Worm (Caenorhabditis elegans) whole organism, L1 larva: Measurements from ENCODE around the gene cyp-13A1.

Experiments
- Y116A8C.19 ChIP-seq: sonication (generic microtip); optimal IDR thresholded peaks from 2 replicates; lab custom pipeline; 2016; ENCODE audit warnings: missing compliant biosample characterization, missing genetic modification characterization, borderline replicate concordance
- aha-1 ChIP-seq: fragments of 150-350 bp; optimal IDR thresholded peaks from 2 replicates; lab custom pipeline; 2014; ENCODE audit warnings: missing biosample characterization, missing genetic modification characterization
- ama-1 ChIP-seq: fragments of 150-350 bp; optimal IDR thresholded peaks from 2 replicates; lab custom pipeline; 2014
- blmp-1 ChIP-seq: fragments of 150-350 bp; optimal IDR thresholded peaks from 2 replicates; lab custom pipeline; 2014; ENCODE audit warnings: missing biosample characterization, missing genetic modification characterization
- ceh-63 ChIP-seq: fragments of 200-800 bp; sonication (Bioruptor generic); optimal IDR thresholded peaks from 2 replicates; lab custom pipeline; 2018; ENCODE audit warnings: mild to moderate bottlenecking, missing genetic modification characterization, missing compliant biosample characterization
- ceh-8 ChIP-seq: fragments of 200-800 bp; sonication (Bioruptor generic); optimal IDR thresholded peaks from 2 replicates; lab custom pipeline; 2018; ENCODE audit warnings: mild to moderate bottlenecking, missing genetic modification characterization, moderate library complexity, missing compliant biosample characterization
- ceh-90 ChIP-seq: sonication (generic microtip); optimal IDR thresholded peaks from 2 replicates; lab custom pipeline; 2016; ENCODE audit warnings: missing genetic modification characterization, missing compliant biosample characterization
- efl-1 ChIP-seq, 4 experiments: fragments of 150-350 bp; optimal IDR thresholded peaks in 3 of 4; peaks in 1 of 4; 1 replicate in 1 of 4; 2 replicates in 3 of 4; lab custom pipeline; 2014; ENCODE audit warnings: missing biosample characterization in 2 of 4, missing genetic modification characterization in 2 of 4, missing genetic modification reagents in 2 of 4
- efl-3 ChIP-seq: fragments of 200-800 bp; sonication (Bioruptor generic); optimal IDR thresholded peaks from 2 replicates; lab custom pipeline; 2018; ENCODE audit warnings: mild to moderate bottlenecking, missing genetic modification characterization, missing compliant biosample characterization
- egl-13 ChIP-seq: sonication (generic microtip); optimal IDR thresholded peaks from 2 replicates; lab custom pipeline; 2016; ENCODE audit warnings: missing genotype, missing genetic modification reagents, missing genetic modification characterization, missing compliant biosample characterization
- egl-27 ChIP-seq, 2 experiments: fragments of 150-350 bp in 1 of 2; sonication (generic microtip); optimal IDR thresholded peaks; 3 replicates each; lab custom pipeline; 2017 to 2018; ENCODE audit warnings: missing biosample characterization in 2 of 2, missing genetic modification characterization in 2 of 2, missing genetic modification reagents in 2 of 2
- elt-2 ChIP-seq: sonication (generic microtip); optimal IDR thresholded peaks from 2 replicates; lab custom pipeline; 2016; ENCODE audit warnings: missing genetic modification characterization, mild to moderate bottlenecking, inconsistent platforms, missing compliant biosample characterization, missing genetic modification reagents
- fkh-10 ChIP-seq: sonication (generic microtip); optimal IDR thresholded peaks from 2 replicates; lab custom pipeline; 2017; ENCODE audit warnings: missing biosample characterization, missing genetic modification reagents, missing genetic modification characterization
- fkh-4 ChIP-seq: sonication (generic microtip); optimal IDR thresholded peaks from 2 replicates; lab custom pipeline; 2016; ENCODE audit warnings: missing compliant biosample characterization, missing genetic modification characterization, borderline replicate concordance
- fos-1 ChIP-seq: fragments of 150-350 bp; optimal IDR thresholded peaks from 2 replicates; lab custom pipeline; 2014; ENCODE audit warnings: missing biosample characterization, missing genetic modification characterization
- grh-1 ChIP-seq: fragments of 200-800 bp; sonication (Bioruptor generic); IDR thresholded peaks from 2 replicates; pipeline ENCODE4 v1.3.6; 2022; ENCODE audit warnings: missing genetic modification reagents, missing genetic modification characterization, missing compliant biosample characterization
- hpl-2 ChIP-seq: fragments of 150-350 bp; optimal IDR thresholded peaks from 2 replicates; lab custom pipeline; 2014; ENCODE audit warnings: missing biosample characterization, missing genetic modification reagents, missing genetic modification characterization
- isw-1 ChIP-seq: fragments of 200-800 bp; sonication (Bioruptor generic); IDR thresholded peaks from 2 replicates; pipeline ENCODE4 v1.3.6; 2022; ENCODE audit warnings: missing genetic modification characterization, missing compliant biosample characterization
- lin-13 ChIP-seq: fragments of 150-350 bp; optimal IDR thresholded peaks from 2 replicates; lab custom pipeline; 2014; ENCODE audit warnings: missing biosample characterization, missing genetic modification reagents, missing genetic modification characterization
- lin-14 ChIP-seq: fragments of 200-800 bp; sonication (Bioruptor generic); optimal IDR thresholded peaks from 2 replicates; lab custom pipeline; 2018; ENCODE audit warnings: mild to moderate bottlenecking, missing genetic modification characterization, moderate library complexity, missing compliant biosample characterization
- lin-15B ChIP-seq: fragments of 150-350 bp; sonication (generic microtip); optimal IDR thresholded peaks from 3 replicates; lab custom pipeline; 2014; ENCODE audit warnings: missing biosample characterization, missing genetic modification characterization
- lin-39 ChIP-seq: fragments of 150-350 bp; optimal IDR thresholded peaks from 2 replicates; lab custom pipeline; 2014; ENCODE audit warnings: missing biosample characterization, missing genetic modification reagents, missing genetic modification characterization
- mef-2 ChIP-seq: fragments of 150-350 bp; optimal IDR thresholded peaks from 2 replicates; lab custom pipeline; 2014; ENCODE audit warnings: missing biosample characterization, missing genetic modification characterization
- nhr-12 ChIP-seq: sonication (generic microtip); optimal IDR thresholded peaks from 2 replicates; lab custom pipeline; 2017; ENCODE audit warnings: missing biosample characterization, missing genetic modification characterization
- nhr-20 ChIP-seq: sonication (generic microtip); optimal IDR thresholded peaks from 2 replicates; lab custom pipeline; 2016; ENCODE audit warnings: mild to moderate bottlenecking, missing genetic modification characterization, missing compliant biosample characterization
- nhr-47 ChIP-seq: sonication (generic microtip); optimal IDR thresholded peaks from 2 replicates; lab custom pipeline; 2016; ENCODE audit warnings: mild to moderate bottlenecking, missing genetic modification characterization, moderate library complexity, missing compliant biosample characterization
- nhr-77 ChIP-seq: fragments of 150-350 bp; optimal IDR thresholded peaks from 2 replicates; lab custom pipeline; 2014; ENCODE audit warnings: missing biosample characterization, missing genetic modification characterization
- nhr-84 ChIP-seq: sonication (generic microtip); optimal IDR thresholded peaks from 2 replicates; lab custom pipeline; 2017; ENCODE audit warnings: missing biosample characterization, missing genetic modification characterization
- nhr-85 ChIP-seq: sonication (generic microtip); peaks from one replicate; lab custom pipeline; 2016; ENCODE audit warnings: missing genetic modification characterization, inconsistent platforms, missing compliant biosample characterization
- pqm-1 ChIP-seq: sonication (generic microtip); optimal IDR thresholded peaks from 3 replicates; lab custom pipeline; 2017; ENCODE audit warnings: missing biosample characterization, missing genetic modification characterization
- rnt-1 ChIP-seq: sonication (generic microtip); optimal IDR thresholded peaks from 2 replicates; lab custom pipeline; 2016; ENCODE audit warnings: mild to moderate bottlenecking, missing genetic modification characterization, moderate library complexity, missing compliant biosample characterization
- skn-1 ChIP-seq: fragments of 150-350 bp; optimal IDR thresholded peaks from 2 replicates; lab custom pipeline; 2014; ENCODE audit warnings: missing biosample characterization, missing genetic modification characterization
- snpc-4 ChIP-seq: fragments of 150-350 bp; optimal IDR thresholded peaks from 2 replicates; lab custom pipeline; 2014; ENCODE audit warnings: missing biosample characterization, missing genetic modification characterization
- swsn-7 ChIP-seq: sonication (generic microtip); optimal IDR thresholded peaks from 2 replicates; lab custom pipeline; 2016; ENCODE audit warnings: missing genetic modification characterization, missing compliant biosample characterization
- tbx-2 ChIP-seq: sonication (generic microtip); optimal IDR thresholded peaks from 2 replicates; lab custom pipeline; 2016; ENCODE audit warnings: missing genetic modification characterization, missing compliant biosample characterization
- tlp-1 ChIP-seq: fragments of 150-350 bp; optimal IDR thresholded peaks from 2 replicates; lab custom pipeline; 2014; ENCODE audit warnings: missing biosample characterization, missing genetic modification characterization
- unc-86 ChIP-seq: sonication (generic microtip); optimal IDR thresholded peaks from 2 replicates; lab custom pipeline; 2016; ENCODE audit warnings: missing genetic modification characterization, missing compliant biosample characterization
- unc-98 ChIP-seq: fragments of 200-800 bp; sonication (Bioruptor generic); IDR thresholded peaks from 2 replicates; pipeline ENCODE4 v1.3.6; 2022; ENCODE audit warnings: missing genetic modification characterization, missing compliant biosample characterization
- vab-15 ChIP-seq: sonication (generic microtip); optimal IDR thresholded peaks from 2 replicates; lab custom pipeline; 2017; ENCODE audit warnings: missing genotype, mild to moderate bottlenecking, missing genetic modification characterization, missing compliant biosample characterization
- zip-4 ChIP-seq: fragments of 200-800 bp; sonication (Bioruptor generic); optimal IDR thresholded peaks from 2 replicates; lab custom pipeline; 2018; ENCODE audit warnings: mild to moderate bottlenecking, missing genetic modification characterization, moderate library complexity, missing compliant biosample characterization
- ztf-11 ChIP-seq, 2 experiments: sonication (generic microtip); optimal IDR thresholded peaks; 2 replicates each; lab custom pipeline; 2016 to 2017; ENCODE audit warnings: missing genetic modification characterization in 2 of 2, missing biosample characterization in 1 of 2, missing compliant biosample characterization in 1 of 2
- ztf-4 ChIP-seq: fragments of 150-350 bp; optimal IDR thresholded peaks from 2 replicates; lab custom pipeline; 2014; ENCODE audit warnings: missing biosample characterization, missing genetic modification characterization

The cyp-13A1 gene

DNA sequence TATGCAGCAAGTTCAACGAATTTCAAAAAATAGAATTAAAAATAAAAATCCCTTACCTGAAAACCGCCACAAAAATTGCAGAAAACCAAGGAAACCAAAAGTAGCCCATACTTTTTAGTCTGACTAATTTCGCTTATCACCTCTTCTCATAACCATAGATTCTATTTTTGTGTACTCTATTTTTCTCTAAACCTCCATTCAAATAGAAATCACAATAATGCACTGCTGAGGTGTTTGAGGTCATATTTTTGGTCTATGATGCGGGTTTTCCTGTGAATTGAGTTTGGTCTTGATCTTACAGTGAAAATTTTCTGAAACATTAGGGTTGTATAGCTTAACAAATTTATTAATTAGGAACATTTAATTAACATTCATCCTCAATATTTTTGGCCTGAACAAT is at the start of gene cyp-13A1:
cyp-13A1 (minus strand) TSS at position 156 of the 400 bp plus-strand sequence.
- TF ChIP-seq ama-1, result no peak
- no peak for TF ChIP-seq efl-3 (GFP tag; lab: Kevin White, UChicago)
- no peak for TF ChIP-seq pqm-1
- TF ChIP-seq skn-1 (tag; lab: Kevin White, UChicago), result no peak
- no peak for TF ChIP-seq lin-14 (GFP tag; lab: Kevin White, UChicago)
- no peak for TF ChIP-seq mef-2 (tag; lab: Kevin White, UChicago)
- no peak for TF ChIP-seq ztf-4 (tag; lab: Kevin White, UChicago)
- TF ChIP-seq fkh-10, result no peak
- TF ChIP-seq vab-15 (tag; lab: Kevin White, UChicago), result no peak
- TF ChIP-seq nhr-20 (tag; lab: Kevin White, UChicago), result peak; percentile 38
- no peak for TF ChIP-seq tlp-1
- TF ChIP-seq elt-2, result peak; percentile 29
- no peak for TF ChIP-seq unc-98
- TF ChIP-seq nhr-77 (tag; lab: Kevin White, UChicago), result no peak
- no peak for TF ChIP-seq isw-1 (GFP tag; lab: Robert Waterston, UW)
- TF ChIP-seq fos-1 (tag; lab: Kevin White, UChicago), result no peak
- TF ChIP-seq nhr-84, result no peak

DNA sequence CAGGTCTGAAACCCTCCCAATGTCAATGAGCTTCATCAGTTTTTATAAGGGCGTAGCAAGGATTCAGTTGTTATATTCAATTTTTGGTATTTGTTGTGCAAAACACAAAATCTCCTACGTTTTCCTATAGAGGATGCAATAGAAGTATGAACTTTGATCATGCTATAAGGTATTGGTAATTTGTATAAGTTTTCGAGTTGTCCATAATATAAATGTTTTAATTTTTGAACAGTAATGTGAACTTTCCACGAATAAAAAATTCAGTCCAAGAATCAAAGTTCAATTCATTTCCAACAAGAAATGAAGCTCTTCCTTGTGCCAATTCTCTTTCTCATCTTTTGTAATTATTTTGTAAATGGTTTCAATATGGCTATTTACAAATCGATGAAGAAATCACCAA is 49.2 kb upstream of the cyp-13A1 start, which contains the start of gene ZK938.12:
ZK938.12 (plus strand) TSS at position 301 of the 400 bp plus-strand sequence.
- no peak for TF ChIP-seq ztf-11 (tag; optimal IDR thresholded peaks at IDR 0.05; lab: Kevin White, UChicago)
- no peak for TF ChIP-seq aha-1 (tag; lab: Kevin White, UChicago)
- no peak for TF ChIP-seq isw-1 (GFP tag; lab: Robert Waterston, UW)
- no peak for TF ChIP-seq ceh-63 (GFP tag; lab: Kevin White, UChicago)
- TF ChIP-seq ceh-8 (GFP tag; lab: Kevin White, UChicago), result no peak
- no peak for TF ChIP-seq grh-1
- no peak for TF ChIP-seq lin-14 (GFP tag; lab: Kevin White, UChicago)
- no peak for TF ChIP-seq tlp-1
- no peak for TF ChIP-seq fkh-4
- no peak for TF ChIP-seq rnt-1 (tag; lab: Kevin White, UChicago)
- TF ChIP-seq unc-86 (tag; lab: Kevin White, UChicago), result no peak
- TF ChIP-seq skn-1 (tag; lab: Kevin White, UChicago), result no peak
- TF ChIP-seq egl-13 (tag; lab: Kevin White, UChicago), result no peak
- no peak for TF ChIP-seq hpl-2 (GFP tag; lab: Kevin White, UChicago)

DNA sequence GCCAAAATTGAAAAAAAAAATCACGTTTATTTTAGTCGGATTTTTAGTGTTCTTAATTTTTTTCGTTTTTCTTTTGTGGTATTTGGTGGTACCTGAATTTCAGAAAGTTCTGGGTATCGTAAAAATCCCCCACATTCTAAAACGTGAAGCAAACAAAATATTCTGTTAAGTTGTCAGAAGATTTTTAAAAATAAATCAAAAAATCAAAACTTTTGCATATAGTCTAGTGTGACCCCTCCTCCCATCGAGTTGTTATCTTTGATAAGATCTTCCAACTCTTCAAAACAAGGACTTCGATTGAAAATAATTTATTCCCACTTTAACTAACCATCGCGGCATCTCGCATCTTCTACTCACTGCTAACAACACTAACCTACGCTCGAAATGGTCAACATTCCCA is 47.3 kb upstream of the cyp-13A1 start, which contains the start of gene ZK938.1:
ZK938.1 (plus strand) TSS at position 301 of the 400 bp plus-strand sequence.
- TF ChIP-seq lin-13 (GFP tag; lab: Kevin White, UChicago) (no peak), efl-1 (optimal IDR thresholded peaks at IDR 0.05; lab: Kevin White, UChicago) (no peak), efl-1 (GFP tag; optimal IDR thresholded peaks at IDR 0.05 in 1 of 2; lab: Kevin White, UChicago) (peak in 1 of 2 experiments; percentile 25)

DNA sequence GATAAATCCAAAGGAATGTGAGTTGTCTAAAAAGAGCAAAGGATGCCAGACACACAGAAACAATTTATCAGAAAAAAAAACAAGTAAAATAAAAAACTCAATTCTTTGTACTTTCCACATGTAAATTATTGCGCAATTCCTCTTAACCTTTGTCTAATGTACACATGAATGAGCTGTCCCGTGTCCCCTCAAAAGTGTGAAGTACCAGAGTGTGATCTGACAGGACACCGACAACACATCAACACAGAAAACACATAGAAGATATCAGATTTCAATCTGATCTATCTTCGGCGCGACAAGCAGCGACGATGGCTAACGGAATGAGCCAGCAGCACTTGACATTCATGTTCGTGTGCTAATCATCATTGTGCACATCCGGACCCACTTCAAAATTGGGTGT is 46.7 kb upstream of the cyp-13A1 start:
- TF ChIP-seq nhr-77 (tag; lab: Kevin White, UChicago), result no peak
- TF ChIP-seq swsn-7 (tag; lab: Kevin White, UChicago), result no peak
- TF ChIP-seq egl-27 (tag; optimal IDR thresholded peaks at IDR 0.05; lab: Kevin White, UChicago), result no peak
- no peak for TF ChIP-seq efl-3 (GFP tag; lab: Kevin White, UChicago)
- no peak for TF ChIP-seq zip-4 (GFP tag; lab: Kevin White, UChicago)
- TF ChIP-seq nhr-84, result no peak
- TF ChIP-seq nhr-12 (tag; lab: Kevin White, UChicago), result no peak

DNA sequence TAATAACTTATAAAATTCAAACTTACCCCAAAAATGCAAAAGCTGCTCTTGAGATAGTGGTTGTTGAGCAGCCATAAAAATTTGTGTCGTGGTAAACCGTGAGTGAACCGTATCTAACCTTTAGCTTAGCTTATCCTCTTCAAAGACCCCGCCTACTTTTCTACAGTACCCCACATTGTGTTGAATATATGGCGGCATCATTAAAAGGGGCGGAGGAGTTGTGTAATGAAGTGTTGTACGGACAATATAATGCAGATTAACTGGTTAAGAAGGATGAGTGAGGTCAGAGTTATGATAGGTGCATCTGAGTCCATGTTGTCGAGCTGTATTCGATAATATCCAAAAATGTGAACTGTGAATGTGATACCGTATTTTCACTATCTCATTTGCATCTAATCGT is 46.1 kb upstream of the cyp-13A1 start, which contains the start of gene eyg-1:
eyg-1 (minus strand) TSS at position 101 of the 400 bp plus-strand sequence.
- TF ChIP-seq lin-39 (tag; lab: Kevin White, UChicago) (no peak), lin-15B (no peak), rnt-1 (tag; lab: Kevin White, UChicago) (no peak), ceh-90 (tag; lab: Kevin White, UChicago) (no peak), blmp-1 (no peak), egl-27 (tag; optimal IDR thresholded peaks at IDR 0.05; lab: Kevin White, UChicago) (no peak), ceh-63 (GFP tag; lab: Kevin White, UChicago) (no peak), nhr-85 (tag; lab: Kevin White, UChicago) (no peak), Y116A8C.19 (tag; lab: Kevin White, UChicago) (no peak), tbx-2 (tag; lab: Kevin White, UChicago) (no peak), snpc-4 (tag; lab: Kevin White, UChicago) (no peak), unc-86 (tag; lab: Kevin White, UChicago) (no peak), nhr-47 (tag; lab: Kevin White, UChicago) (no peak)
